Fruit fly (Drosophila melanogaster) whole organism, embryonic: ENCODE measurements around the gene CG14618.

Experiments used
- Ada2b ChIP-seq: fragments of 200-800 bp; sonication (Bioruptor generic); IDR thresholded peaks from 2 replicates; pipeline ENCODE4 v1.3.6; 2022; ENCODE audit warnings: missing biosample characterization, missing genetic modification characterization
- Adf1 ChIP-seq: fragments of 200-800 bp; sonication (Bioruptor generic); IDR thresholded peaks from 2 replicates; pipeline ENCODE4 v1.3.6; 2022; ENCODE audit warnings: missing biosample characterization, missing genetic modification characterization
- Asciz ChIP-seq: fragments of 200-800 bp; sonication (Bioruptor generic); optimal IDR thresholded peaks from 2 replicates; lab custom pipeline; 2017; ENCODE audit warnings: missing biosample characterization, mild to moderate bottlenecking, missing genetic modification characterization, missing genetic modification reagents
- BtbVII ChIP-seq: fragments of 200-800 bp; sonication (Bioruptor generic); optimal IDR thresholded peaks from 3 replicates; lab custom pipeline; 2017; ENCODE audit warnings: missing biosample characterization, mild to moderate bottlenecking, missing genetic modification characterization
- CG10267 ChIP-seq: fragments of 200-800 bp; sonication (Bioruptor generic); optimal IDR thresholded peaks from 2 replicates; lab custom pipeline; 2018; ENCODE audit warnings: missing biosample characterization, mild to moderate bottlenecking, missing genetic modification characterization, moderate library complexity
- CG10274 ChIP-seq: fragments of 200-800 bp; sonication (Bioruptor generic); optimal IDR thresholded peaks from 3 replicates; lab custom pipeline; 2017; ENCODE audit warnings: missing biosample characterization, mild to moderate bottlenecking, missing genetic modification characterization
- CG11085 ChIP-seq: fragments of 200-800 bp; sonication (Bioruptor generic); IDR thresholded peaks from 2 replicates; pipeline ENCODE4 v1.3.6; 2022; ENCODE audit warnings: missing biosample characterization, missing genetic modification characterization
- CG11247 ChIP-seq: fragments of 200-800 bp; sonication (Bioruptor generic); IDR thresholded peaks from 2 replicates; pipeline ENCODE4 v1.3.6; 2022; ENCODE audit warnings: missing biosample characterization, missing genetic modification characterization
- CG12155 ChIP-seq: fragments of 200-800 bp; sonication (Bioruptor generic); optimal IDR thresholded peaks from 3 replicates; lab custom pipeline; 2016; ENCODE audit warnings: missing biosample characterization, missing genetic modification characterization
- CG12942 ChIP-seq: fragments of 200-800 bp; sonication (Bioruptor generic); optimal IDR thresholded peaks from 3 replicates; lab custom pipeline; 2016; ENCODE audit warnings: missing biosample characterization, missing genetic modification characterization
- CG14965 ChIP-seq: fragments of 200-800 bp; sonication (Bioruptor generic); optimal IDR thresholded peaks from 2 replicates; lab custom pipeline; 2016; ENCODE audit warnings: missing biosample characterization, missing genetic modification characterization, borderline replicate concordance
- CG15601 ChIP-seq: fragments of 200-800 bp; sonication (Bioruptor generic); optimal IDR thresholded peaks from 3 replicates; lab custom pipeline; 2019; ENCODE audit warnings: missing biosample characterization, mild to moderate bottlenecking, missing genetic modification characterization, moderate library complexity
- CG3065 ChIP-seq: fragments of 200-800 bp; sonication (Bioruptor generic); optimal IDR thresholded peaks from 2 replicates; lab custom pipeline; 2016; ENCODE audit warnings: missing biosample characterization, missing genetic modification characterization
- CG4282 ChIP-seq: fragments of 200-800 bp; sonication (Bioruptor generic); optimal IDR thresholded peaks from 2 replicates; lab custom pipeline; 2016; ENCODE audit warnings: missing biosample characterization, missing genetic modification characterization
- CG4328 ChIP-seq: fragments of 200-800 bp; sonication (Bioruptor generic); optimal IDR thresholded peaks from 3 replicates; lab custom pipeline; 2017; ENCODE audit warnings: missing biosample characterization, missing genetic modification reagents, missing genetic modification characterization
- CG43689 ChIP-seq: fragments of 200-800 bp; sonication (Bioruptor generic); IDR thresholded peaks from 2 replicates; pipeline ENCODE4 v1.3.6; 2022; ENCODE audit warnings: missing biosample characterization, missing genetic modification characterization
- CG4820 ChIP-seq: fragments of 200-800 bp; sonication (Bioruptor generic); optimal IDR thresholded peaks from 3 replicates; lab custom pipeline; 2016; ENCODE audit warnings: missing biosample characterization, missing genetic modification characterization
- CG7271 ChIP-seq: fragments of 200-800 bp; sonication (Bioruptor generic); optimal IDR thresholded peaks from 2 replicates; lab custom pipeline; 2018; ENCODE audit warnings: missing biosample characterization, mild to moderate bottlenecking, missing genetic modification characterization, moderate library complexity
- CG9932 ChIP-seq: fragments of 200-800 bp; sonication (Bioruptor generic); IDR thresholded peaks from 2 replicates; pipeline ENCODE4 v1.3.6; 2022; ENCODE audit warnings: missing biosample characterization, missing genetic modification characterization
- CkIIα-i1 ChIP-seq: fragments of 200-800 bp; sonication (Bioruptor generic); IDR thresholded peaks from 2 replicates; pipeline ENCODE4 v1.3.6; 2022; ENCODE audit warnings: missing biosample characterization, missing genetic modification characterization
- CrebB ChIP-seq: fragments of 200-800 bp; sonication (Bioruptor generic); optimal IDR thresholded peaks from 3 replicates; lab custom pipeline; 2018; ENCODE audit warnings: missing biosample characterization, mild to moderate bottlenecking, missing genetic modification characterization
- E2f2 ChIP-seq: fragments of 200-800 bp; sonication (Bioruptor generic); IDR thresholded peaks from 2 replicates; pipeline ENCODE4 v1.3.6; 2022; ENCODE audit warnings: missing biosample characterization, missing genetic modification characterization
- H15 ChIP-seq: fragments of 200-800 bp; sonication (Bioruptor generic); IDR thresholded peaks from 3 replicates; pipeline ENCODE4 v1.3.6; 2022; ENCODE audit warnings: missing biosample characterization, missing genetic modification characterization
- HmgZ ChIP-seq: fragments of 200-800 bp; sonication (Bioruptor generic); optimal IDR thresholded peaks from 2 replicates; lab custom pipeline; 2018; ENCODE audit warnings: missing biosample characterization, mild to moderate bottlenecking, missing genetic modification characterization
- Hmx ChIP-seq: fragments of 200-800 bp; sonication (Bioruptor generic); optimal IDR thresholded peaks from 2 replicates; lab custom pipeline; 2016; ENCODE audit warnings: missing biosample characterization, missing genetic modification characterization
- Max ChIP-seq: fragments of 200-800 bp; sonication (Bioruptor generic); optimal IDR thresholded peaks from 2 replicates; lab custom pipeline; 2016; ENCODE audit warnings: missing biosample characterization, mild to moderate bottlenecking, missing genetic modification characterization
- Med ChIP-seq: fragments of 200-800 bp; sonication (Bioruptor generic); peaks from one replicate; lab custom pipeline; 2016; ENCODE audit warnings: missing biosample characterization, missing genetic modification characterization, mild to moderate bottlenecking, inconsistent platforms, moderate library complexity
- Meics ChIP-seq: fragments of 200-800 bp; sonication (Bioruptor generic); optimal IDR thresholded peaks from 2 replicates; lab custom pipeline; 2017; ENCODE audit warnings: missing biosample characterization, mild to moderate bottlenecking, missing genetic modification characterization
- NC2β ChIP-seq: fragments of 200-800 bp; sonication (Bioruptor generic); optimal IDR thresholded peaks from 2 replicates; lab custom pipeline; 2016; ENCODE audit warnings: missing biosample characterization, missing genetic modification characterization
- Oaz ChIP-seq: fragments of 200-800 bp; sonication (Bioruptor generic); IDR thresholded peaks from 2 replicates; pipeline ENCODE4 v1.3.6; 2022; ENCODE audit warnings: missing biosample characterization, missing genetic modification characterization
- Pdp1 ChIP-seq, 2 experiments: fragments of 200-800 bp; sonication (Bioruptor generic); optimal IDR thresholded peaks; 3 replicates each; lab custom pipeline; 2016; ENCODE audit warnings: missing biosample characterization in 2 of 2, missing genetic modification characterization in 2 of 2, mild to moderate bottlenecking in 1 of 2, moderate library complexity in 1 of 2
- Sin3A ChIP-seq: fragments of >200 bp; optimal IDR thresholded peaks from 2 replicates; lab custom pipeline; 2018
- TFAM ChIP-seq: fragments of 200-800 bp; sonication (Bioruptor generic); optimal IDR thresholded peaks from 2 replicates; lab custom pipeline; 2017; ENCODE audit warnings: missing biosample characterization, missing genetic modification characterization, inconsistent platforms
- bab2 ChIP-seq: fragments of 200-800 bp; sonication (Bioruptor generic); optimal IDR thresholded peaks from 2 replicates; lab custom pipeline; 2016; ENCODE audit warnings: missing biosample characterization, missing genetic modification characterization
- cas ChIP-seq: fragments of 200-800 bp; sonication (Bioruptor generic); IDR thresholded peaks from 2 replicates; pipeline ENCODE4 v1.3.6; 2022; ENCODE audit warnings: missing biosample characterization, missing genetic modification characterization
- caup ChIP-seq: fragments of 200-800 bp; sonication (Bioruptor generic); optimal IDR thresholded peaks from 3 replicates; lab custom pipeline; 2017; ENCODE audit warnings: missing biosample characterization, mild to moderate bottlenecking, missing genetic modification characterization, moderate library complexity; ENCODE audit not compliant: severe bottlenecking
- chinmo ChIP-seq: fragments of 200-800 bp; sonication (Bioruptor generic); IDR thresholded peaks from 4 replicates; pipeline ENCODE4 v1.3.6; 2022; ENCODE audit warnings: missing biosample characterization, missing genetic modification characterization; ENCODE audit not compliant: partially characterized antibody
- fd102C ChIP-seq: fragments of 200-800 bp; sonication (Bioruptor generic); optimal IDR thresholded peaks from 2 replicates; lab custom pipeline; 2018; ENCODE audit warnings: missing biosample characterization, mild to moderate bottlenecking, missing genetic modification characterization, moderate library complexity
- gce ChIP-seq: fragments of 200-800 bp; sonication (Bioruptor generic); IDR thresholded peaks from 3 replicates; pipeline ENCODE4 v1.3.6; 2022; ENCODE audit warnings: missing biosample characterization, missing genetic modification characterization
- h ChIP-seq: fragments of >200 bp; optimal IDR thresholded peaks from 2 replicates; lab custom pipeline; 2017
- ham ChIP-seq: fragments of 200-800 bp; sonication (Bioruptor generic); IDR thresholded peaks from 2 replicates; pipeline ENCODE4 v1.3.6; 2022; ENCODE audit warnings: missing biosample characterization, missing genetic modification characterization
- inv ChIP-seq: fragments of 200-800 bp; sonication (Bioruptor generic); IDR thresholded peaks from 2 replicates; pipeline ENCODE4 v1.3.6; 2022; ENCODE audit warnings: missing biosample characterization, missing genetic modification characterization; ENCODE audit not compliant: partially characterized antibody
- kah ChIP-seq: fragments of 200-800 bp; sonication (Bioruptor generic); optimal IDR thresholded peaks from 2 replicates; lab custom pipeline; 2018; ENCODE audit warnings: missing biosample characterization, mild to moderate bottlenecking, missing genetic modification characterization
- nerfin-1 ChIP-seq: fragments of 200-800 bp; sonication (Bioruptor generic); optimal IDR thresholded peaks from 3 replicates; lab custom pipeline; 2019; ENCODE audit warnings: missing biosample characterization, mild to moderate bottlenecking, missing genetic modification characterization, moderate library complexity
- oc ChIP-seq: fragments of 200-800 bp; sonication (Bioruptor generic); optimal IDR thresholded peaks from 2 replicates; lab custom pipeline; 2018; ENCODE audit warnings: missing biosample characterization, mild to moderate bottlenecking, missing genetic modification characterization, moderate library complexity
- otp ChIP-seq: fragments of 200-800 bp; sonication (Bioruptor generic); IDR thresholded peaks from 3 replicates; pipeline ENCODE4, ENCODE4 v1.3.6; 2022; ENCODE audit warnings: missing biosample characterization, missing genetic modification characterization
- sr ChIP-seq: fragments of 200-800 bp; sonication (Bioruptor generic); IDR thresholded peaks from 3 replicates; pipeline ENCODE4 v1.3.6; 2022; ENCODE audit warnings: missing biosample characterization, missing genetic modification characterization
- tgo ChIP-seq: fragments of 200-800 bp; sonication (Bioruptor generic); IDR thresholded peaks from 3 replicates; pipeline ENCODE4 v1.3.6; 2022; ENCODE audit warnings: missing biosample characterization, missing genetic modification characterization
- tll ChIP-seq, 2 experiments: fragments of 200-800 bp in 1 of 2; fragments of >200 bp in 1 of 2; sonication (Bioruptor generic) in 1 of 2; optimal IDR thresholded peaks; 2 replicates each; lab custom pipeline; 2017 to 2019; ENCODE audit warnings: missing biosample characterization in 2 of 2, missing genetic modification characterization in 2 of 2, mild to moderate bottlenecking in 1 of 2, moderate library complexity in 1 of 2
- zfh2 ChIP-seq: fragments of 200-800 bp; sonication (Bioruptor generic); optimal IDR thresholded peaks from 2 replicates; lab custom pipeline; 2016; ENCODE audit warnings: missing biosample characterization, missing genetic modification characterization

CG14618 gene

dm6 chrX:22491028-22491769, 17.7 kb downstream of the CG14618 start (continued):
- TF ChIP-seq CrebB (no peak), Meics (GFP tag; lab: Kevin White, UChicago) (peak; percentile 80), bab2 (peak; percentile 15), Adf1 (GFP tag; lab: Robert Waterston, UW) (no peak; the same call in 1 of the 2 replicates), HmgZ (no peak), ham (GFP tag; lab: Robert Waterston, UW) (no peak), Med (GFP tag; lab: Kevin White, UChicago) (peak; percentile 84), gce (GFP tag; lab: Robert Waterston, UW) (no peak), CG12155 (GFP tag; lab: Kevin White, UChicago) (peak; percentile 41), Max (GFP tag; lab: Kevin White, UChicago) (peak; percentile 13), chinmo (GFP tag; lab: Robert Waterston, UW) (0 out of 4 replicates have a peak, but pooled peaks have one; percentile 58), CG4282 (GFP tag; lab: Kevin White, UChicago) (no peak), Hmx (GFP tag; lab: Kevin White, UChicago) (no peak), CG14965 (GFP tag; lab: Kevin White, UChicago) (no peak), caup (GFP tag; lab: Kevin White, UChicago) (peak; percentile 17), CG11085 (no peak), CG11247 (GFP tag; lab: Robert Waterston, UW) (0 out of 2 replicates have a peak, but pooled peaks have one; percentile 8), CG9932 (GFP tag; lab: Robert Waterston, UW) (peak; percentile 54; the same call in 1 of the 2 replicates), cas (GFP tag; lab: Robert Waterston, UW) (no peak), CG15601 (peak; percentile 16), BtbVII (GFP tag; lab: Kevin White, UChicago) (peak; percentile 62), inv (no peak), E2f2 (GFP tag; lab: Robert Waterston, UW) (no peak), Asciz (GFP tag; lab: Kevin White, UChicago) (peak; percentile 47), otp (peak; percentile 38; the same call in 1 of the 3 replicates), CG4328 (GFP tag; lab: Kevin White, UChicago) (no peak), Pdp1 (GFP tag; optimal IDR thresholded peaks at IDR 0.05; lab: Kevin White, UChicago) (peak in 1 of 2 experiments; percentile 37), zfh2 (GFP tag; lab: Kevin White, UChicago) (peak; percentile 28), Ada2b (peak; percentile 31; the same call in 1 of the 2 replicates), oc (no peak), kah (GFP tag; lab: Kevin White, UChicago) (no peak), NC2β (GFP tag; lab: Kevin White, UChicago) (no peak), Sin3A (lab: Kevin White, UChicago) (no peak), CG12942 (GFP tag; lab: Kevin White, UChicago) (peak; percentile 17), h (lab: Kevin White, UChicago) (no peak), CG4820 (GFP tag; lab: Kevin White, UChicago) (peak; percentile 39), Oaz (no peak), CG43689 (GFP tag; lab: Robert Waterston, UW) (no peak), tgo (GFP tag; lab: Robert Waterston, UW) (peak; percentile 50), CG7271 (tag; lab: Kevin White, UChicago) (no peak), TFAM (GFP tag; lab: Kevin White, UChicago) (no peak), fd102C (GFP tag; lab: Kevin White, UChicago) (no peak), CkIIα-i1 (GFP tag; lab: Robert Waterston, UW) (no peak), CG3065 (GFP tag; lab: Kevin White, UChicago) (no peak), sr (GFP tag; lab: Robert Waterston, UW) (peak; percentile 69; the same call in 2 of the 3 replicates), H15 (GFP tag; lab: Robert Waterston, UW) (no peak), nerfin-1 (tag; lab: Kevin White, UChicago) (no peak), tll (GFP tag; optimal IDR thresholded peaks at IDR 0.05; lab: Kevin White, UChicago) (no peak), CG10274 (peak; percentile 42), CG10267 (tag; lab: Kevin White, UChicago) (peak; percentile 56)
